Fruit fly (Drosophila melanogaster) whole organism, embryonic: ENCODE measurements around the gene CG17234.

Experiments
- C15 ChIP-seq: fragments of 200-800 bp; sonication (Bioruptor generic); IDR thresholded peaks from 3 replicates; pipeline ENCODE4 v1.3.6; 2022; ENCODE audit warnings: missing biosample characterization, missing genetic modification characterization
- CG10274 ChIP-seq: fragments of 200-800 bp; sonication (Bioruptor generic); optimal IDR thresholded peaks from 3 replicates; lab custom pipeline; 2017; ENCODE audit warnings: missing biosample characterization, mild to moderate bottlenecking, missing genetic modification characterization
- CG10462 ChIP-seq: fragments of 200-800 bp; sonication (Bioruptor generic); optimal IDR thresholded peaks from 2 replicates; lab custom pipeline; 2016; ENCODE audit warnings: missing biosample characterization, missing genetic modification characterization
- CG10565 ChIP-seq: fragments of 200-800 bp; sonication (Bioruptor generic); optimal IDR thresholded peaks from 3 replicates; lab custom pipeline; 2016; ENCODE audit warnings: missing biosample characterization, mild to moderate bottlenecking, missing genetic modification characterization
- CG10654 ChIP-seq: fragments of 200-800 bp; sonication (Bioruptor generic); optimal IDR thresholded peaks from 2 replicates; lab custom pipeline; 2016; ENCODE audit warnings: missing biosample characterization, missing genetic modification characterization
- CG12219 ChIP-seq: fragments of 200-800 bp; sonication (Bioruptor generic); optimal IDR thresholded peaks from 3 replicates; lab custom pipeline; 2018; ENCODE audit warnings: missing biosample characterization, mild to moderate bottlenecking, missing genetic modification characterization
- CG12236 ChIP-seq: fragments of 200-800 bp; sonication (Bioruptor generic); optimal IDR thresholded peaks from 2 replicates; lab custom pipeline; 2016; ENCODE audit warnings: missing biosample characterization, missing genetic modification characterization
- CG12299 ChIP-seq: fragments of 200-800 bp; sonication (Bioruptor generic); optimal IDR thresholded peaks from 2 replicates; lab custom pipeline; 2018; ENCODE audit warnings: missing biosample characterization, mild to moderate bottlenecking, missing genetic modification characterization
- CG14710 ChIP-seq: fragments of 200-800 bp; sonication (Bioruptor generic); optimal IDR thresholded peaks from 3 replicates; lab custom pipeline; 2019; ENCODE audit warnings: missing biosample characterization, mild to moderate bottlenecking, missing genetic modification characterization, moderate library complexity
- CG18011 ChIP-seq: fragments of 200-800 bp; sonication (Bioruptor generic); optimal IDR thresholded peaks from 2 replicates; lab custom pipeline; 2017; ENCODE audit warnings: missing biosample characterization, missing genetic modification characterization, mild to moderate bottlenecking, moderate library complexity, missing genotype
- CG1832 ChIP-seq: fragments of 200-800 bp; sonication (Bioruptor generic); optimal IDR thresholded peaks from 2 replicates; lab custom pipeline; 2017; ENCODE audit warnings: missing biosample characterization, mild to moderate bottlenecking, missing genetic modification characterization, inconsistent platforms
- CG18599 ChIP-seq: fragments of 200-800 bp; sonication (Bioruptor generic); optimal IDR thresholded peaks from 3 replicates; lab custom pipeline; 2017; ENCODE audit warnings: missing biosample characterization, missing genetic modification characterization, mild to moderate bottlenecking, moderate library complexity, missing genetic modification reagents
- CG2875 ChIP-seq: fragments of 200-800 bp; sonication (Bioruptor generic); optimal IDR thresholded peaks from 2 replicates; lab custom pipeline; 2017; ENCODE audit warnings: missing biosample characterization, mild to moderate bottlenecking, missing genetic modification characterization, missing genetic modification reagents
- CG3065 ChIP-seq: fragments of 200-800 bp; sonication (Bioruptor generic); optimal IDR thresholded peaks from 2 replicates; lab custom pipeline; 2016; ENCODE audit warnings: missing biosample characterization, missing genetic modification characterization
- CG31441 ChIP-seq: fragments of 200-800 bp; sonication (Bioruptor generic); IDR thresholded peaks from 2 replicates; pipeline ENCODE4 v1.3.6; 2022; ENCODE audit warnings: missing biosample characterization, missing genetic modification characterization
- CG7928 ChIP-seq: fragments of 200-800 bp; sonication (Bioruptor generic); optimal IDR thresholded peaks from 2 replicates; lab custom pipeline; 2017; ENCODE audit warnings: missing biosample characterization, mild to moderate bottlenecking, missing genetic modification characterization
- CHES-1-like ChIP-seq: fragments of 200-800 bp; sonication (Bioruptor generic); optimal IDR thresholded peaks from 2 replicates; lab custom pipeline; 2016; ENCODE audit warnings: missing biosample characterization, missing genetic modification characterization
- CkIIα-i1 ChIP-seq: fragments of 200-800 bp; sonication (Bioruptor generic); IDR thresholded peaks from 2 replicates; pipeline ENCODE4 v1.3.6; 2022; ENCODE audit warnings: missing biosample characterization, missing genetic modification characterization
- Drgx ChIP-seq: fragments of 200-800 bp; sonication (Bioruptor generic); IDR thresholded peaks from 2 replicates; pipeline ENCODE4 v1.3.6; 2022; ENCODE audit warnings: missing biosample characterization, missing genetic modification characterization
- Gsc ChIP-seq: fragments of 200-800 bp; sonication (Bioruptor generic); IDR thresholded peaks from 2 replicates; pipeline ENCODE4 v1.3.6; 2022; ENCODE audit warnings: missing biosample characterization, missing genetic modification characterization
- Gug ChIP-seq: fragments of 200-800 bp; sonication (Bioruptor generic); IDR thresholded peaks from 4 replicates; pipeline ENCODE4 v1.3.6; 2022; ENCODE audit warnings: missing biosample characterization, missing genetic modification characterization
- HmgD ChIP-seq: fragments of 200-800 bp; sonication (Bioruptor generic); optimal IDR thresholded peaks from 3 replicates; lab custom pipeline; 2016; ENCODE audit warnings: missing biosample characterization, missing genetic modification characterization
- Hr51 ChIP-seq, 2 experiments: fragments of 200-800 bp; sonication (Bioruptor generic); optimal IDR thresholded peaks; 2 replicates in 1 of 2; 3 replicates in 1 of 2; lab custom pipeline; 2016 to 2018; ENCODE audit warnings: missing biosample characterization in 2 of 2, missing genetic modification characterization in 2 of 2, mild to moderate bottlenecking in 1 of 2, moderate library complexity in 1 of 2
- Neu2 ChIP-seq: fragments of 200-800 bp; sonication (Bioruptor generic); optimal IDR thresholded peaks from 3 replicates; lab custom pipeline; 2016; ENCODE audit warnings: missing biosample characterization, missing genetic modification characterization, borderline replicate concordance
- Side ChIP-seq: fragments of 200-800 bp; sonication (Bioruptor generic); optimal IDR thresholded peaks from 2 replicates; lab custom pipeline; 2016; ENCODE audit warnings: missing biosample characterization, missing genetic modification characterization
- Sox100B ChIP-seq: fragments of 200-800 bp; sonication (Bioruptor generic); optimal IDR thresholded peaks from 3 replicates; lab custom pipeline; 2018; ENCODE audit warnings: missing biosample characterization, mild to moderate bottlenecking, missing genetic modification characterization
- Sry-δ ChIP-seq: fragments of 200-800 bp; sonication (Bioruptor generic); optimal IDR thresholded peaks from 2 replicates; lab custom pipeline; 2016; ENCODE audit warnings: missing biosample characterization, missing genetic modification characterization
- ara ChIP-seq: fragments of 200-800 bp; sonication (Bioruptor generic); IDR thresholded peaks from 2 replicates; pipeline ENCODE4 v1.3.6; 2022; ENCODE audit warnings: missing biosample characterization, missing genetic modification characterization
- az2 ChIP-seq: fragments of 200-800 bp; sonication (Bioruptor generic); optimal IDR thresholded peaks from 3 replicates; lab custom pipeline; 2016; ENCODE audit warnings: missing biosample characterization, missing genetic modification characterization
- cas ChIP-seq: fragments of 200-800 bp; sonication (Bioruptor generic); IDR thresholded peaks from 2 replicates; pipeline ENCODE4 v1.3.6; 2022; ENCODE audit warnings: missing biosample characterization, missing genetic modification characterization
- cg ChIP-seq: fragments of 200-800 bp; sonication (Bioruptor generic); optimal IDR thresholded peaks from 3 replicates; lab custom pipeline; 2019; ENCODE audit warnings: missing biosample characterization, mild to moderate bottlenecking, missing genetic modification characterization, moderate library complexity
- ci ChIP-seq: fragments of 200-800 bp; sonication (Bioruptor generic); IDR thresholded peaks from 3 replicates; pipeline ENCODE4 v1.3.6; 2022; ENCODE audit warnings: missing biosample characterization, missing genetic modification characterization
- gce ChIP-seq: fragments of 200-800 bp; sonication (Bioruptor generic); IDR thresholded peaks from 3 replicates; pipeline ENCODE4 v1.3.6; 2022; ENCODE audit warnings: missing biosample characterization, missing genetic modification characterization
- gem ChIP-seq: fragments of 200-800 bp; sonication (Bioruptor generic); optimal IDR thresholded peaks from 2 replicates; lab custom pipeline; 2019; ENCODE audit warnings: missing biosample characterization, mild to moderate bottlenecking, missing genetic modification characterization, moderate library complexity
- kni ChIP-seq: fragments of 200-800 bp; sonication (Bioruptor generic); optimal IDR thresholded peaks from 3 replicates; lab custom pipeline; 2017; ENCODE audit warnings: mild to moderate bottlenecking, missing biosample characterization, missing genetic modification reagents, missing genetic modification characterization
- mam ChIP-seq: fragments of 200-800 bp; sonication (Bioruptor generic); optimal IDR thresholded peaks from 3 replicates; lab custom pipeline; 2016; ENCODE audit warnings: missing biosample characterization, missing genetic modification characterization
- mirr ChIP-seq: fragments of 200-800 bp; sonication (Bioruptor generic); optimal IDR thresholded peaks from 3 replicates; lab custom pipeline; 2018; ENCODE audit warnings: missing biosample characterization, mild to moderate bottlenecking, missing genetic modification characterization
- nerfin-1 ChIP-seq: fragments of 200-800 bp; sonication (Bioruptor generic); optimal IDR thresholded peaks from 3 replicates; lab custom pipeline; 2019; ENCODE audit warnings: missing biosample characterization, mild to moderate bottlenecking, missing genetic modification characterization, moderate library complexity
- oc ChIP-seq: fragments of 200-800 bp; sonication (Bioruptor generic); optimal IDR thresholded peaks from 2 replicates; lab custom pipeline; 2018; ENCODE audit warnings: missing biosample characterization, mild to moderate bottlenecking, missing genetic modification characterization, moderate library complexity
- onecut ChIP-seq: fragments of 200-800 bp; sonication (Bioruptor generic); IDR thresholded peaks from 2 replicates; pipeline ENCODE4 v1.3.6; 2022; ENCODE audit warnings: missing biosample characterization, missing genetic modification characterization
- pb ChIP-seq: fragments of 200-800 bp; sonication (Bioruptor generic); optimal IDR thresholded peaks from 3 replicates; lab custom pipeline; 2016; ENCODE audit warnings: missing biosample characterization, missing genetic modification characterization
- pnt ChIP-seq: fragments of 200-800 bp; sonication (Bioruptor generic); optimal IDR thresholded peaks from 3 replicates; lab custom pipeline; 2016; ENCODE audit warnings: missing biosample characterization, missing genetic modification characterization
- pzg ChIP-seq: fragments of 200-800 bp; sonication (Bioruptor generic); optimal IDR thresholded peaks from 3 replicates; lab custom pipeline; 2018; ENCODE audit warnings: missing biosample characterization, mild to moderate bottlenecking, missing genetic modification characterization, moderate library complexity
- ro ChIP-seq: fragments of 200-800 bp; sonication (Bioruptor generic); IDR thresholded peaks from 2 replicates; pipeline ENCODE4 v1.3.6; 2022; ENCODE audit warnings: missing biosample characterization, missing genetic modification characterization
- sisA ChIP-seq: fragments of 200-800 bp; sonication (Bioruptor generic); IDR thresholded peaks from 2 replicates; pipeline ENCODE4 v1.3.6; 2022; ENCODE audit warnings: missing biosample characterization, missing genetic modification characterization
- sob ChIP-seq: fragments of 200-800 bp; sonication (Bioruptor generic); IDR thresholded peaks from 2 replicates; pipeline ENCODE4 v1.3.6; 2022; ENCODE audit warnings: missing biosample characterization, missing genetic modification characterization
- sr ChIP-seq: fragments of 200-800 bp; sonication (Bioruptor generic); IDR thresholded peaks from 3 replicates; pipeline ENCODE4 v1.3.6; 2022; ENCODE audit warnings: missing biosample characterization, missing genetic modification characterization
- stwl ChIP-seq: fragments of 200-800 bp; sonication (Bioruptor generic); optimal IDR thresholded peaks from 3 replicates; lab custom pipeline; 2018; ENCODE audit warnings: missing biosample characterization, mild to moderate bottlenecking, missing genetic modification characterization, moderate library complexity
- trh ChIP-seq: fragments of 200-800 bp; sonication (Bioruptor generic); optimal IDR thresholded peaks from 2 replicates; lab custom pipeline; 2016; ENCODE audit warnings: missing biosample characterization, missing genetic modification characterization
- ttk ChIP-seq: fragments of 200-800 bp; sonication (Bioruptor generic); IDR thresholded peaks from 2 replicates; pipeline ENCODE4 v2.1.2; 2022; ENCODE audit warnings: missing biosample characterization, missing genetic modification characterization

Gene CG17234

DNA sequence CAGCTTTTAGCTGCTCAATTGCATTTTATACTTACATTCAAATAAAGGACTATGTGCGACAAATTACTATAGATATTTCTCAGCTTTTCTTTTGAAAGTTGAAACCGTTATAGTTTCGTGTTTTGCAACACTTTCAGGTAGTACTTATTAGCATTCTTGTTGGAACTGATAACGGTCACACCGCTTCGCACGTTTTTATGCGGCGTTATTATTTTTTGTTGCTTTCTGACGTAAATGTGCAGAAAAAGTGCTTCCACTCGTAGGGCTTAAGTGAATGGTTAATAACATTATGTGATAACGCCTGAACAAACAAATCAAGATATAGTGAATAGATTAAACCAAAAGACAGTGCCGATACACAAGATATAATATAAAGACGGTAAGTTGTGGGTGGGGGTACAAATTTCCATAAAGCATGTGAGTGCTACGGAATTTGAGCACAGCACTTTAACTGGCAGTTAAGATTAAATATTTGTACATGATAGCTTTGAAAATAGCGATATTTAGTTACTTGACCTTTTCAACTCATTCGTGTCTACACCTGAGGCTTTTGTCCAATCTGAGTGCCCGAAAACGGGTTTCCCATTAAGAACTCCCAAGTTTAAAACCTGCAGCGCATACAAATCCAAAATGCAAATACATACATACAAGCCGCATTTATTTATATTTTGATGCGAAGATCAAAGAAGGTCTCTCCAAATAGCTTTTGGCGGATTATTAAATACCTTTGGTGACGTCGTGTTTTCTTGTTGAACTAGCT lies 32.1 kb upstream of the CG17234 start, which contains the start of gene papi (continued):
- TF ChIP-seq mirr (GFP tag; lab: Kevin White, UChicago) (no peak), stwl (peak; percentile 46), CG10654 (GFP tag; lab: Kevin White, UChicago) (no peak), pb (GFP tag; lab: Kevin White, UChicago) (no peak), sob (GFP tag; lab: Robert Waterston, UW) (no peak), HmgD (GFP tag; lab: Kevin White, UChicago) (no peak), CG2875 (GFP tag; lab: Kevin White, UChicago) (no peak), mam (no peak), pzg (GFP tag; lab: Kevin White, UChicago) (peak; percentile 67), oc (tag; lab: Kevin White, UChicago) (no peak), CG12219 (GFP tag; lab: Kevin White, UChicago) (no peak), CG10565 (GFP tag; lab: Kevin White, UChicago) (no peak), Hr51 (GFP tag; optimal IDR thresholded peaks at IDR 0.05; lab: Kevin White, UChicago) (no peak), CG14710 (peak; percentile 68), ttk (GFP tag; lab: Robert Waterston, UW) (no peak), Side (GFP tag; lab: Kevin White, UChicago) (peak; percentile 23), CG10274 (GFP tag; lab: Kevin White, UChicago) (no peak), Neu2 (GFP tag; lab: Kevin White, UChicago) (no peak), sisA (GFP tag; lab: Robert Waterston, UW) (no peak), CG7928 (GFP tag; lab: Kevin White, UChicago) (no peak), Drgx (no peak), Gsc (GFP tag; lab: Robert Waterston, UW) (no peak), cg (GFP tag; lab: Kevin White, UChicago) (peak; percentile 13), ci (GFP tag; lab: Robert Waterston, UW) (no peak), CG18599 (GFP tag; lab: Kevin White, UChicago) (no peak), onecut (GFP tag; lab: Robert Waterston, UW) (no peak), sr (GFP tag; lab: Robert Waterston, UW) (no peak)

DNA sequence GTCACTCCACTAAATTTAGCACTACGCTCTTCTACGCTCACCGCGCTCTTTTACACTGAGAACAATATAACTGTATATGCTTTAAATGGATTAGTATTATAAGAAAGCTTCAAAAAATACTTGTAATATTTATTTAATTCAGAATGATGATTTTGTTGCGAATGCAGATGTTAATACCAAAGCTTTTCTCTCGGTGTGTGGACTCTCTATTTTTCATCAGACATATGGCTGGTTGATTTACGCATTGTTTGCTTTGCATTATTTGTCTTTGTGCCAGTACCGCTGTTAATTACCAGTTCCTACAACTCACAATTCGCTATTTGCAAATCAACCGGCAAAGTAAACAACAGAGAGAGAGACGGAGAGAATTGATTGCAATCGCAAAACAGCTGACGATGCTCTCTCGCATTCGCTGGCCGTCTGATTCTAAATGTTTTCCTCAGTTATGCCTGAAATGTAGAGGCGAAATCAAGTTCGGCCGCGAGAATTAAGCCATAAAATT lies 31.1 kb upstream of the CG17234 start:
- TF ChIP-seq kni: peak; percentile 60
- TF ChIP-seq CkIIα-i1: peak; percentile 90
- TF ChIP-seq CG3065 (GFP tag; lab: Kevin White, UChicago): peak; percentile 84
- TF ChIP-seq ara: peak; percentile 97
- peak; percentile 91 for TF ChIP-seq CG18011 (GFP tag; lab: Kevin White, UChicago)
- peak; percentile 51 for TF ChIP-seq Sry-δ (GFP tag; lab: Kevin White, UChicago)
- peak; percentile 88 for TF ChIP-seq nerfin-1 (tag; lab: Kevin White, UChicago)
- TF ChIP-seq Gug (GFP tag; lab: Robert Waterston, UW): peak; percentile 94
- TF ChIP-seq gce (GFP tag; lab: Robert Waterston, UW): peak; percentile 97
- TF ChIP-seq CG31441: peak; percentile 94
- peak; percentile 98 for TF ChIP-seq CHES-1-like (GFP tag; lab: Kevin White, UChicago)
- peak; percentile 93 for TF ChIP-seq CG12299 (tag; lab: Kevin White, UChicago)
- no peak for TF ChIP-seq CG1832 (GFP tag; lab: Kevin White, UChicago)
- peak; percentile 88 for TF ChIP-seq pnt (GFP tag; lab: Kevin White, UChicago)
- peak; percentile 95 for TF ChIP-seq Sox100B (GFP tag; lab: Kevin White, UChicago)
- peak; percentile 96 for TF ChIP-seq az2 (GFP tag; lab: Kevin White, UChicago)
- TF ChIP-seq CG10565 (GFP tag; lab: Kevin White, UChicago): peak; percentile 81
- TF ChIP-seq CG10462 (GFP tag; lab: Kevin White, UChicago): peak; percentile 91
- TF ChIP-seq gem: peak; percentile 99
- TF ChIP-seq cas: peak; percentile 95
- peak; percentile 94 for TF ChIP-seq trh
- TF ChIP-seq C15: peak; percentile 96
- TF ChIP-seq ro (GFP tag; lab: Robert Waterston, UW): peak; percentile 94
- TF ChIP-seq CG12236 (GFP tag; lab: Kevin White, UChicago): peak; percentile 95
